Worm (Caenorhabditis elegans): ENCODE data around the gene cest-26.
A peak's percentile ranks its signal among the peaks of the same experiment; 100 is the strongest.

cest-26 gene

ce11 chrX:4457853-4458322 lies 20.4 kb upstream of the cest-26 start, which contains the start of gene aps-2 (continued):
- TF ChIP-seq hlh-30 (tag; optimal IDR thresholded peaks at IDR 0.05; ENCODE audit: insufficient read depth) (peak; percentile 73), nhr-6 (tag; optimal IDR thresholded peaks at IDR 0.05) (peak; percentile 14), mep-1 (tag; optimal IDR thresholded peaks at IDR 0.05) (peak; percentile 72), mes-2 (tag; optimal IDR thresholded peaks at IDR 0.05; ENCODE audit: poor library complexity, severe bottlenecking) (peak; percentile 76), unc-39 (tag; optimal IDR thresholded peaks at IDR 0.05) (no peak), ceh-44 (GFP tag; IDR thresholded peaks at IDR 0.05) (no peak), dmd-9 (GFP tag; IDR thresholded peaks at IDR 0.05) (no peak), ama-1 (optimal IDR thresholded peaks at IDR 0.05) (no peak), daf-16 (GFP tag; optimal IDR thresholded peaks at IDR 0.05) (no peak), daf-16 (tag; optimal IDR thresholded peaks at IDR 0.05) (peak; percentile 10), nhr-41 (GFP tag; IDR thresholded peaks at IDR 0.05) (no peak), D1046.2 (GFP tag; IDR thresholded peaks at IDR 0.05) (no peak), F26F4.8 (GFP tag; conservative IDR thresholded peaks at IDR 0.05) (no peak), lin-15B (tag; optimal IDR thresholded peaks at IDR 0.05) (no peak), dve-1 (tag; optimal IDR thresholded peaks at IDR 0.05; ENCODE audit: insufficient read depth) (peak; percentile 52), T20F7.1 (GFP tag; optimal IDR thresholded peaks at IDR 0.05) (no peak), dpl-1 (GFP tag; optimal IDR thresholded peaks at IDR 0.05) (no peak), vab-7 (GFP tag; IDR thresholded peaks at IDR 0.05) (no peak), lin-39 (tag; optimal IDR thresholded peaks at IDR 0.05) (no peak), hmg-1.1 (GFP tag; IDR thresholded peaks at IDR 0.05) (peak; percentile 69), hif-1 (tag; optimal IDR thresholded peaks at IDR 0.05) (peak in 1 of 2 experiments; percentile 36), egl-27 (tag; optimal IDR thresholded peaks at IDR 0.05) (no peak), rbr-2 (tag; optimal IDR thresholded peaks at IDR 0.05) (peak; percentile 48), snpc-1.2 (GFP tag; IDR thresholded peaks at IDR 0.05) (no peak)

DNA sequence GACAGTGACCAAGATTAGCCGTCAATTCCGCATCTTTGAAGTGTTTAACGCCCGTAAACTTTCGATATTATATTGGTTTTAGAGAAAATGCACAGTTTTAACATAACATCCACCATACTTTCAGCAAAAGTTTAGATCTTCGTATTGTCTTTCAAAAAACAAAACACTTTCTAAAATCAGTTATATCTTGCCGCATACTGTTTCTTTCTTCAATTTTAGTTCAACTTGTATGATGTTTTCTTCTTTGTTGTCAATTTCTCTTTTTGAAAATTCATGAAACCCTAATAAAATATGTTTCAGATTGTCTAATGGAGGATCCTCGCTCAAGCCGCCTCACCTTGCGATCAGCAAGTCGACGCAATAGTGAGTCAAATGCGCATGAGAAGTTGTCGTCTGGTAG lies 16.4 kb upstream of the cest-26 start, which contains the start of gene F02E8.4:
Gene F02E8.4 (plus strand): TSS at position 301 of the 400 bp plus-strand sequence.
- TF ChIP-seq unc-62 (GFP tag; optimal IDR thresholded peaks at IDR 0.05 in 1 of 2), result peak in 1 of 2 experiments; percentile 44
- TF ChIP-seq unc-62 (tag; optimal IDR thresholded peaks at IDR 0.05), result no peak
- no peak for TF ChIP-seq lin-15B (tag; optimal IDR thresholded peaks at IDR 0.05)

- TF ChIP-seq lin-39 (tag; optimal IDR thresholded peaks at IDR 0.05) (no peak), fkh-10 (GFP tag; optimal IDR thresholded peaks at IDR 0.05) (no peak), ctbp-1 (GFP tag; IDR thresholded peaks at IDR 0.05) (0 out of 2 replicates have a peak, but pooled peaks have one; percentile 9), jun-1 (tag; optimal IDR thresholded peaks at IDR 0.05) (no peak), mxl-2 (GFP tag; conservative IDR thresholded peaks at IDR 0.05) (no peak), spr-1 (tag; optimal IDR thresholded peaks at IDR 0.05) (no peak), lin-1 (GFP tag; IDR thresholded peaks at IDR 0.05) (no peak), Y48G9A.11 (GFP tag; IDR thresholded peaks at IDR 0.05) (peak; percentile 58; the same call in 1 of the 2 replicates), daf-16 (GFP tag; optimal IDR thresholded peaks at IDR 0.05) (peak in 1 of 2 experiments; percentile 61), daf-16 (tag; optimal IDR thresholded peaks at IDR 0.05) (peak; percentile 36), mep-1 (tag; optimal IDR thresholded peaks at IDR 0.05) (no peak), unc-130 (GFP tag; optimal IDR thresholded peaks at IDR 0.05) (no peak), aha-1 (tag) (peak; percentile 61), lin-13 (GFP tag; optimal IDR thresholded peaks at IDR 0.05) (no peak), madf-9 (GFP tag; conservative IDR thresholded peaks at IDR 0.05) (0 out of 2 replicates have a peak, but pooled peaks have one; percentile 11), lim-7 (GFP tag; IDR thresholded peaks at IDR 0.05) (peak; percentile 85), snpc-1.2 (GFP tag; IDR thresholded peaks at IDR 0.05) (peak; percentile 83), ceh-44 (GFP tag; IDR thresholded peaks at IDR 0.05) (no peak), ceh-32 (tag; optimal IDR thresholded peaks at IDR 0.05; ENCODE audit: poor library complexity) (no peak), daf-8 (GFP tag; IDR thresholded peaks at IDR 0.05) (0 out of 2 replicates have a peak, but pooled peaks have one; percentile 44), nhr-10 (tag; optimal IDR thresholded peaks at IDR 0.05) (no peak), hlh-30 (tag; optimal IDR thresholded peaks at IDR 0.05; ENCODE audit: insufficient read depth) (no peak), lin-38 (GFP tag; IDR thresholded peaks at IDR 0.05) (peak; percentile 63; the same call in 1 of the 2 replicates), zip-11 (GFP tag; IDR thresholded peaks at IDR 0.05) (no peak), F44E2.7 (GFP tag; IDR thresholded peaks at IDR 0.05) (0 out of 2 replicates have a peak, but pooled peaks have one; percentile 67), dmd-8 (GFP tag; IDR thresholded peaks at IDR 0.05) (no peak), Y105C5A.15 (GFP tag; IDR thresholded peaks at IDR 0.05) (0 out of 2 replicates have a peak, but pooled peaks have one; percentile 33), F49E8.2 (tag; optimal IDR thresholded peaks at IDR 0.05; ENCODE audit: borderline replicate concordance) (peak; percentile 50)
Observed at ce11 chrX:4453101-4453500, 15.6 kb upstream of the cest-26 start.

Measured in whole organism, L4 larva.